Fruit fly (Drosophila melanogaster) whole organism, embryonic: ENCODE results near the gene Ugt49B2.
A peak's percentile ranks its signal among the peaks of the same experiment; 100 is the strongest.

Source experiments
- ATbp ChIP-seq: fragments of 200-800 bp; sonication (Bioruptor generic); optimal IDR thresholded peaks from 2 replicates; lab custom pipeline; 2017; ENCODE audit warnings: missing biosample characterization, mild to moderate bottlenecking, missing genetic modification characterization, missing genetic modification reagents
- CG10959 ChIP-seq: fragments of 200-800 bp; sonication (Bioruptor generic); IDR thresholded peaks from 2 replicates; pipeline ENCODE4 v1.3.6; 2022; ENCODE audit warnings: missing biosample characterization, missing genetic modification characterization
- CG12391 ChIP-seq: fragments of 200-800 bp; sonication (Bioruptor generic); optimal IDR thresholded peaks from 3 replicates; lab custom pipeline; 2018; ENCODE audit warnings: missing biosample characterization, mild to moderate bottlenecking, missing genetic modification characterization, moderate library complexity
- CG14014 ChIP-seq: fragments of 200-800 bp; sonication (Bioruptor generic); IDR thresholded peaks from 2 replicates; pipeline ENCODE4 v1.3.6; 2022; ENCODE audit warnings: missing biosample characterization, missing genetic modification characterization
- CG14667 ChIP-seq: fragments of 200-800 bp; sonication (Bioruptor generic); IDR thresholded peaks from 2 replicates; pipeline ENCODE4 v1.3.6; 2022; ENCODE audit warnings: missing biosample characterization, missing genetic modification characterization
- CG15011 ChIP-seq: fragments of 200-800 bp; sonication (Bioruptor generic); optimal IDR thresholded peaks from 3 replicates; lab custom pipeline; 2018; ENCODE audit warnings: missing biosample characterization, mild to moderate bottlenecking, missing genetic modification characterization
- CG18262 ChIP-seq: fragments of 200-800 bp; optimal IDR thresholded peaks from 3 replicates; lab custom pipeline; 2019; ENCODE audit warnings: missing biosample characterization, mild to moderate bottlenecking, missing genetic modification characterization, moderate library complexity
- CG31441 ChIP-seq: fragments of 200-800 bp; sonication (Bioruptor generic); IDR thresholded peaks from 2 replicates; pipeline ENCODE4 v1.3.6; 2022; ENCODE audit warnings: missing biosample characterization, missing genetic modification characterization
- CG32532 ChIP-seq: fragments of 200-800 bp; sonication (Bioruptor generic); IDR thresholded peaks from 2 replicates; pipeline ENCODE4 v1.3.6; 2022; ENCODE audit warnings: missing biosample characterization, missing genetic modification characterization
- CG33213 ChIP-seq: fragments of 200-800 bp; sonication (Bioruptor generic); optimal IDR thresholded peaks from 3 replicates; lab custom pipeline; 2016; ENCODE audit warnings: missing biosample characterization, missing genetic modification characterization
- CG3407 ChIP-seq: fragments of 200-800 bp; sonication (Bioruptor generic); optimal IDR thresholded peaks from 2 replicates; lab custom pipeline; 2018; ENCODE audit warnings: missing biosample characterization, mild to moderate bottlenecking, missing genetic modification characterization
- CG4820 ChIP-seq: fragments of 200-800 bp; sonication (Bioruptor generic); optimal IDR thresholded peaks from 3 replicates; lab custom pipeline; 2016; ENCODE audit warnings: missing biosample characterization, missing genetic modification characterization
- CG9727 ChIP-seq: fragments of 200-800 bp; sonication (Bioruptor generic); optimal IDR thresholded peaks from 3 replicates; lab custom pipeline; 2017; ENCODE audit warnings: missing biosample characterization, mild to moderate bottlenecking, missing genetic modification characterization
- Camta ChIP-seq: fragments of 200-800 bp; sonication (Bioruptor generic); optimal IDR thresholded peaks from 2 replicates; lab custom pipeline; 2016; ENCODE audit warnings: missing biosample characterization, missing genetic modification characterization
- Dref ChIP-seq: fragments of 200-800 bp; sonication (Bioruptor generic); IDR thresholded peaks from 2 replicates; pipeline ENCODE4 v1.3.6; 2022; ENCODE audit warnings: missing biosample characterization, missing genetic modification characterization
- E2f1 ChIP-seq: fragments of 200-800 bp; sonication (Bioruptor generic); IDR thresholded peaks from 2 replicates; pipeline ENCODE4 v1.3.6; 2022; ENCODE audit warnings: missing biosample characterization, missing genetic modification characterization
- HLH4C ChIP-seq: fragments of 200-800 bp; sonication (Bioruptor generic); IDR thresholded peaks from 3 replicates; pipeline ENCODE4 v1.3.6; 2022; ENCODE audit warnings: missing biosample characterization, missing genetic modification characterization; ENCODE audit not compliant: partially characterized antibody
- HLH54F ChIP-seq: fragments of 200-800 bp; sonication (Bioruptor generic); optimal IDR thresholded peaks from 3 replicates; lab custom pipeline; 2016; ENCODE audit warnings: missing biosample characterization, missing genetic modification characterization
- HmgZ ChIP-seq: fragments of 200-800 bp; sonication (Bioruptor generic); optimal IDR thresholded peaks from 2 replicates; lab custom pipeline; 2018; ENCODE audit warnings: missing biosample characterization, mild to moderate bottlenecking, missing genetic modification characterization
- Hmr ChIP-seq: fragments of 200-800 bp; sonication (Bioruptor generic); optimal IDR thresholded peaks from 3 replicates; lab custom pipeline; 2017; ENCODE audit warnings: mild to moderate bottlenecking, missing biosample characterization, missing genetic modification reagents, missing genetic modification characterization
- Hr3 ChIP-seq: fragments of 200-800 bp; sonication (Bioruptor generic); optimal IDR thresholded peaks from 3 replicates; lab custom pipeline; 2016; ENCODE audit warnings: missing biosample characterization, missing genetic modification characterization
- MESR4 ChIP-seq: fragments of 200-800 bp; sonication (Bioruptor generic); optimal IDR thresholded peaks from 2 replicates; lab custom pipeline; 2018; ENCODE audit warnings: missing biosample characterization, mild to moderate bottlenecking, missing genetic modification characterization, moderate library complexity
- MTF-1 ChIP-seq: fragments of 200-800 bp; sonication (Bioruptor generic); optimal IDR thresholded peaks from 2 replicates; lab custom pipeline; 2018; ENCODE audit warnings: missing biosample characterization, mild to moderate bottlenecking, missing genetic modification characterization, borderline replicate concordance
- Mad ChIP-seq: fragments of 200-800 bp; sonication (Bioruptor generic); optimal IDR thresholded peaks from 2 replicates; lab custom pipeline; 2016; ENCODE audit warnings: missing biosample characterization, missing genetic modification characterization
- Med ChIP-seq: fragments of 200-800 bp; sonication (Bioruptor generic); peaks from one replicate; lab custom pipeline; 2016; ENCODE audit warnings: missing biosample characterization, missing genetic modification characterization, mild to moderate bottlenecking, inconsistent platforms, moderate library complexity
- Neu2 ChIP-seq: fragments of 200-800 bp; sonication (Bioruptor generic); optimal IDR thresholded peaks from 3 replicates; lab custom pipeline; 2016; ENCODE audit warnings: missing biosample characterization, missing genetic modification characterization, borderline replicate concordance
- PHDP ChIP-seq: fragments of 200-800 bp; sonication (Bioruptor generic); optimal IDR thresholded peaks from 3 replicates; lab custom pipeline; 2018; ENCODE audit warnings: missing biosample characterization, mild to moderate bottlenecking, missing genetic modification characterization, moderate library complexity
- Sry-δ ChIP-seq: fragments of 200-800 bp; sonication (Bioruptor generic); optimal IDR thresholded peaks from 2 replicates; lab custom pipeline; 2016; ENCODE audit warnings: missing biosample characterization, missing genetic modification characterization
- ase ChIP-seq: fragments of 200-800 bp; sonication (Bioruptor generic); IDR thresholded peaks from 3 replicates; pipeline ENCODE4 v1.3.6; 2022; ENCODE audit warnings: missing biosample characterization, missing genetic modification characterization
- bcd ChIP-seq: fragments of 200-800 bp; sonication (Bioruptor generic); optimal IDR thresholded peaks from 2 replicates; lab custom pipeline; 2017; ENCODE audit warnings: missing biosample characterization, mild to moderate bottlenecking, missing genetic modification characterization
- bigmax ChIP-seq: fragments of 200-800 bp; sonication (Bioruptor generic); optimal IDR thresholded peaks from 2 replicates; lab custom pipeline; 2018; ENCODE audit warnings: missing biosample characterization, mild to moderate bottlenecking, missing genetic modification characterization
- cato ChIP-seq: fragments of 200-800 bp; sonication (Bioruptor generic); optimal IDR thresholded peaks from 2 replicates; lab custom pipeline; 2016; ENCODE audit warnings: missing biosample characterization, missing genetic modification characterization, borderline replicate concordance
- chinmo ChIP-seq: fragments of 200-800 bp; sonication (Bioruptor generic); IDR thresholded peaks from 4 replicates; pipeline ENCODE4 v1.3.6; 2022; ENCODE audit warnings: missing biosample characterization, missing genetic modification characterization; ENCODE audit not compliant: partially characterized antibody
- crp ChIP-seq, 2 experiments: fragments of 200-800 bp; sonication (Bioruptor generic); optimal IDR thresholded peaks; 2 replicates in 1 of 2; 3 replicates in 1 of 2; lab custom pipeline; 2017; ENCODE audit warnings: missing biosample characterization in 2 of 2, missing genetic modification characterization in 2 of 2, mild to moderate bottlenecking in 1 of 2, moderate library complexity in 1 of 2
- danr ChIP-seq: fragments of 200-800 bp; sonication (Bioruptor generic); IDR thresholded peaks from 2 replicates; pipeline ENCODE4 v1.3.6; 2022; ENCODE audit warnings: missing biosample characterization, missing genetic modification characterization
- ems ChIP-seq: fragments of 200-800 bp; sonication (Bioruptor generic); optimal IDR thresholded peaks from 3 replicates; lab custom pipeline; 2016; ENCODE audit warnings: missing biosample characterization, missing genetic modification characterization
- hb ChIP-seq: fragments of 200-800 bp; sonication (Bioruptor generic); IDR thresholded peaks from 3 replicates; pipeline ENCODE4 v1.3.6; 2022; ENCODE audit warnings: missing biosample characterization, missing genetic modification characterization; ENCODE audit not compliant: partially characterized antibody
- lmd ChIP-seq: fragments of 200-800 bp; sonication (Bioruptor generic); IDR thresholded peaks from 2 replicates; pipeline ENCODE4 v1.3.6; 2022; ENCODE audit warnings: missing biosample characterization, missing genetic modification characterization
- maf-S ChIP-seq: fragments of 200-800 bp; sonication (Bioruptor generic); optimal IDR thresholded peaks from 2 replicates; lab custom pipeline; 2016; ENCODE audit warnings: missing biosample characterization, missing genetic modification characterization
- nmo ChIP-seq: fragments of 200-800 bp; sonication (Bioruptor generic); optimal IDR thresholded peaks from 2 replicates; lab custom pipeline; 2018; ENCODE audit warnings: missing biosample characterization, mild to moderate bottlenecking, missing genetic modification characterization, moderate library complexity
- otp ChIP-seq: fragments of 200-800 bp; sonication (Bioruptor generic); IDR thresholded peaks from 3 replicates; pipeline ENCODE4, ENCODE4 v1.3.6; 2022; ENCODE audit warnings: missing biosample characterization, missing genetic modification characterization
- pfk ChIP-seq: fragments of 200-800 bp; sonication (Bioruptor generic); optimal IDR thresholded peaks from 2 replicates; lab custom pipeline; 2018; ENCODE audit warnings: missing biosample characterization, mild to moderate bottlenecking, missing genetic modification characterization, moderate library complexity
- scrt ChIP-seq: fragments of 200-800 bp; sonication (Bioruptor generic); optimal IDR thresholded peaks from 2 replicates; lab custom pipeline; 2018; ENCODE audit warnings: missing biosample characterization, mild to moderate bottlenecking, missing genetic modification characterization, moderate library complexity
- sens ChIP-seq: fragments of 200-800 bp; sonication (Bioruptor generic); peaks from one replicate; lab custom pipeline; 2016; ENCODE audit warnings: missing biosample characterization, missing genetic modification characterization
- stwl ChIP-seq: fragments of 200-800 bp; sonication (Bioruptor generic); optimal IDR thresholded peaks from 3 replicates; lab custom pipeline; 2018; ENCODE audit warnings: missing biosample characterization, mild to moderate bottlenecking, missing genetic modification characterization, moderate library complexity
- tap ChIP-seq: fragments of 200-800 bp; optimal IDR thresholded peaks from 3 replicates; lab custom pipeline; 2019; ENCODE audit warnings: missing biosample characterization, mild to moderate bottlenecking, missing genetic modification characterization, moderate library complexity
- wdn ChIP-seq: fragments of 200-800 bp; sonication (Bioruptor generic); IDR thresholded peaks from 2 replicates; pipeline ENCODE4 v1.3.6; 2022; ENCODE audit warnings: missing biosample characterization, missing genetic modification characterization
- zfh1 ChIP-seq: fragments of 200-800 bp; sonication (Bioruptor generic); IDR thresholded peaks from 3 replicates; pipeline ENCODE4 v1.3.6; 2022; ENCODE audit warnings: missing biosample characterization, missing genetic modification characterization

Gene Ugt49B2

dm6 chr3R:21373403-21374326, 25.9 kb downstream of the Ugt49B2 start (continued):
- peak; percentile 5 for TF ChIP-seq bigmax (GFP tag; lab: Kevin White, UChicago)
- TF ChIP-seq otp (GFP tag; lab: Robert Waterston, UW), result peak; percentile 76
- TF ChIP-seq wdn (GFP tag; lab: Robert Waterston, UW), result 0 out of 2 replicates have a peak, but pooled peaks have one; percentile 29
- TF ChIP-seq zfh1 (GFP tag; lab: Robert Waterston, UW), result peak; percentile 41; the same call in 2 of the 3 replicates
- TF ChIP-seq CG9727 (GFP tag; lab: Kevin White, UChicago), result peak; percentile 18
- TF ChIP-seq CG18262 (tag; lab: Kevin White, UChicago), result peak; percentile 27
- no peak for TF ChIP-seq danr (GFP tag; lab: Robert Waterston, UW)
- TF ChIP-seq MTF-1 (GFP tag; lab: Kevin White, UChicago), result peak; percentile 1
- no peak for TF ChIP-seq Hmr (GFP tag; lab: Kevin White, UChicago)
- TF ChIP-seq CG33213 (GFP tag; lab: Kevin White, UChicago), result no peak
- no peak for TF ChIP-seq ase
- 0 out of 2 replicates have a peak, but pooled peaks have one; percentile 25 for TF ChIP-seq CG14014 (GFP tag; lab: Robert Waterston, UW)
- TF ChIP-seq pfk (GFP tag; lab: Kevin White, UChicago), result peak; percentile 67
- TF ChIP-seq MESR4 (GFP tag; lab: Kevin White, UChicago), result peak; percentile 52
- no peak for TF ChIP-seq CG4820
- TF ChIP-seq ATbp (GFP tag; lab: Kevin White, UChicago), result peak; percentile 43
- TF ChIP-seq CG14667 (GFP tag; lab: Robert Waterston, UW), result no peak
- no peak for TF ChIP-seq cato (GFP tag; lab: Kevin White, UChicago)
- TF ChIP-seq Dref (GFP tag; lab: Robert Waterston, UW), result peak; percentile 39
- no peak for TF ChIP-seq Mad (GFP tag; lab: Kevin White, UChicago)
- TF ChIP-seq CG32532, result peak; percentile 53
- TF ChIP-seq Neu2 (GFP tag; lab: Kevin White, UChicago), result no peak
- TF ChIP-seq CG15011 (GFP tag; lab: Kevin White, UChicago), result no peak
- TF ChIP-seq CG31441 (GFP tag; lab: Robert Waterston, UW), result no peak
- TF ChIP-seq CG3407 (GFP tag; lab: Kevin White, UChicago), result no peak
- peak; percentile 1 for TF ChIP-seq ems (GFP tag; lab: Kevin White, UChicago)
- TF ChIP-seq nmo (GFP tag; lab: Kevin White, UChicago), result peak; percentile 34
- no peak for TF ChIP-seq HLH54F (GFP tag; lab: Kevin White, UChicago)
- TF ChIP-seq Camta (GFP tag; lab: Kevin White, UChicago), result no peak
- TF ChIP-seq Hr3 (GFP tag; lab: Kevin White, UChicago), result peak; percentile 26
- no peak for TF ChIP-seq maf-S
- TF ChIP-seq CG10959 (GFP tag; lab: Robert Waterston, UW), result 0 out of 2 replicates have a peak, but pooled peaks have one; percentile 29
- no peak for TF ChIP-seq crp (GFP tag; optimal IDR thresholded peaks at IDR 0.05; lab: Kevin White, UChicago)
- no peak for TF ChIP-seq hb
- TF ChIP-seq PHDP (tag; lab: Kevin White, UChicago), result no peak
- peak; percentile 26; the same call in 1 of the 2 replicates for TF ChIP-seq E2f1 (GFP tag; lab: Robert Waterston, UW)
- peak; percentile 11; the same call in 1 of the 2 replicates for TF ChIP-seq lmd (GFP tag; lab: Robert Waterston, UW)
- TF ChIP-seq Sry-δ, result peak; percentile 50
- TF ChIP-seq Med (GFP tag; lab: Kevin White, UChicago), result peak; percentile 69
- TF ChIP-seq tap (tag; lab: Kevin White, UChicago), result no peak
- no peak for TF ChIP-seq scrt
- TF ChIP-seq bcd (GFP tag; lab: Kevin White, UChicago), result peak; percentile 66
- peak; percentile 48 for TF ChIP-seq CG12391 (tag; lab: Kevin White, UChicago)
- peak; percentile 63 for TF ChIP-seq sens (GFP tag; lab: Kevin White, UChicago)
- peak; percentile 62; the same call in 1 of the 4 replicates for TF ChIP-seq chinmo (GFP tag; lab: Robert Waterston, UW)
- TF ChIP-seq HmgZ (tag; lab: Kevin White, UChicago), result peak; percentile 56
- no peak; the same call in 2 of the 3 replicates for TF ChIP-seq HLH4C (GFP tag; lab: Robert Waterston, UW)
- no peak for TF ChIP-seq stwl (tag; lab: Kevin White, UChicago)
